Worm (Caenorhabditis elegans) whole organism, mixed stage, embryonic: Measurements from ENCODE around the gene srz-62.

ENCODE experiments used
- bed-3 ChIP-seq: fragments of 200-800 bp; sonication (Bioruptor generic); optimal IDR thresholded peaks from 3 replicates; lab custom pipeline; 2018; ENCODE audit warnings: mild to moderate bottlenecking, missing genetic modification characterization, moderate library complexity, missing compliant biosample characterization
- ces-1 ChIP-seq: fragments of 150-350 bp; optimal IDR thresholded peaks from 2 replicates; lab custom pipeline; 2014; ENCODE audit warnings: missing biosample characterization, missing genetic modification reagents, missing genetic modification characterization
- elt-3 ChIP-seq: fragments of 150-350 bp; optimal IDR thresholded peaks from 2 replicates; lab custom pipeline; 2014; ENCODE audit warnings: missing biosample characterization, missing genetic modification characterization
- lin-32 ChIP-seq: fragments of 200-800 bp; sonication (Bioruptor generic); optimal IDR thresholded peaks from 2 replicates; lab custom pipeline; 2018; ENCODE audit warnings: mild to moderate bottlenecking, missing genetic modification characterization, missing compliant biosample characterization
- nhr-237 ChIP-seq: fragments of 150-350 bp; optimal IDR thresholded peaks from 2 replicates; lab custom pipeline; 2014; ENCODE audit warnings: missing biosample characterization, missing genetic modification characterization
- unc-62 ChIP-seq: fragments of 150-350 bp; optimal IDR thresholded peaks from 2 replicates; lab custom pipeline; 2014; ENCODE audit warnings: missing biosample characterization, missing genetic modification reagents, missing genetic modification characterization
- ztf-11 ChIP-seq: fragments of 150-350 bp; optimal IDR thresholded peaks from 2 replicates; lab custom pipeline; 2014; ENCODE audit warnings: missing biosample characterization, missing genetic modification characterization

DNA sequence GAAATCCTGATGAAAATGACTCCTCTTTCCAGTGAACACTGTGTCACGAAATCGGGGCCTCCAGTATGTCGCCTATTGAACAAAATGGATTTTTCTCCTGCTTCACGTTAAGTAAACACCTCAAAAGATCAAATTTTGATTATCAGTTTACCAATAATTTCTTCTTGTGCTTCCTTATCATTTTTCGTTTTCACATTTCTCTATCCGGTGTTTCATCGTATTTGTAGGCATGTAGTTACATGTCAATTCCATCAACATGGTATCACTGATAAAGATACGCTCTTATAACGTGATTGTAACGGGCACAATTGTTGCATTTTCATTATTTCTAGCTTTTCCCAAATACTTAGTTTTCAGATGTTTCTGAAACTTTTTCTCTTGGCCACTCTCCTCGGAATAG lies 44.2 kb downstream of the srz-62 start, which contains the start of gene clec-72:
- TF ChIP-seq elt-3 (no peak), lin-32 (no peak), bed-3 (GFP tag; lab: Kevin White, UChicago) (no peak), unc-62 (GFP tag; lab: Kevin White, UChicago) (no peak), ztf-11 (tag; lab: Kevin White, UChicago) (no peak), nhr-237 (tag; lab: Kevin White, UChicago) (no peak), ces-1 (GFP tag; lab: Kevin White, UChicago) (no peak)
